Worm (Caenorhabditis elegans) whole organism, L1 larva: ENCODE data around the gene rskd-1.

Experiments used
- C34B4.2 ChIP-seq: sonication (generic microtip); optimal IDR thresholded peaks from 2 replicates; lab custom pipeline; 2017; ENCODE audit warnings: mild to moderate bottlenecking, missing genetic modification characterization, missing compliant biosample characterization
- F16B12.6 ChIP-seq: fragments of 150-350 bp; optimal IDR thresholded peaks from 2 replicates; lab custom pipeline; 2014; ENCODE audit warnings: missing biosample characterization, missing genetic modification characterization
- Y116A8C.19 ChIP-seq: sonication (generic microtip); optimal IDR thresholded peaks from 2 replicates; lab custom pipeline; 2016; ENCODE audit warnings: missing compliant biosample characterization, missing genetic modification characterization, borderline replicate concordance
- alr-1 ChIP-seq: fragments of 200-800 bp; sonication (Bioruptor generic); optimal IDR thresholded peaks from 2 replicates; lab custom pipeline; 2018; ENCODE audit warnings: borderline replicate concordance, mild to moderate bottlenecking, missing genetic modification characterization, missing compliant biosample characterization
- aly-2 ChIP-seq: fragments of 150-350 bp; optimal IDR thresholded peaks from 2 replicates; lab custom pipeline; 2014; ENCODE audit warnings: missing biosample characterization, missing genetic modification characterization
- ceh-8 ChIP-seq: fragments of 200-800 bp; sonication (Bioruptor generic); optimal IDR thresholded peaks from 2 replicates; lab custom pipeline; 2018; ENCODE audit warnings: mild to moderate bottlenecking, missing genetic modification characterization, moderate library complexity, missing compliant biosample characterization
- ceh-82 ChIP-seq, 3 experiments: fragments of 150-350 bp in 1 of 3; sonication (generic microtip) in 2 of 3; optimal IDR thresholded peaks; 2 replicates each; lab custom pipeline; 2014 to 2017; ENCODE audit warnings: missing biosample characterization in 3 of 3, missing genetic modification characterization in 3 of 3
- dpl-1 ChIP-seq, 3 experiments: fragments of 150-350 bp in 2 of 3; sonication (generic microtip) in 1 of 3; optimal IDR thresholded peaks; 2 replicates each; lab custom pipeline; 2014 to 2017; ENCODE audit warnings: missing biosample characterization in 3 of 3, missing genetic modification characterization in 3 of 3, missing genetic modification reagents in 3 of 3
- efl-1 ChIP-seq, 4 experiments: fragments of 150-350 bp; optimal IDR thresholded peaks in 3 of 4; peaks in 1 of 4; 1 replicate in 1 of 4; 2 replicates in 3 of 4; lab custom pipeline; 2014; ENCODE audit warnings: missing biosample characterization in 2 of 4, missing genetic modification characterization in 2 of 4, missing genetic modification reagents in 2 of 4
- efl-3 ChIP-seq: fragments of 200-800 bp; sonication (Bioruptor generic); optimal IDR thresholded peaks from 2 replicates; lab custom pipeline; 2018; ENCODE audit warnings: mild to moderate bottlenecking, missing genetic modification characterization, missing compliant biosample characterization
- egl-13 ChIP-seq: sonication (generic microtip); optimal IDR thresholded peaks from 2 replicates; lab custom pipeline; 2016; ENCODE audit warnings: missing genotype, missing genetic modification reagents, missing genetic modification characterization, missing compliant biosample characterization
- ets-5 ChIP-seq: fragments of 200-800 bp; sonication (Bioruptor generic); IDR thresholded peaks from 2 replicates; pipeline ENCODE4 v1.3.6; 2022; ENCODE audit warnings: missing genetic modification characterization, missing compliant biosample characterization
- fos-1 ChIP-seq: fragments of 150-350 bp; optimal IDR thresholded peaks from 2 replicates; lab custom pipeline; 2014; ENCODE audit warnings: missing biosample characterization, missing genetic modification characterization
- hlh-17 ChIP-seq: fragments of 200-800 bp; sonication (Bioruptor generic); optimal IDR thresholded peaks from 2 replicates; lab custom pipeline; 2018; ENCODE audit warnings: missing genetic modification characterization, mild to moderate bottlenecking, missing compliant biosample characterization, moderate library complexity, borderline replicate concordance
- hlh-4 ChIP-seq: sonication (generic microtip); optimal IDR thresholded peaks from 2 replicates; lab custom pipeline; 2016; ENCODE audit warnings: mild to moderate bottlenecking, missing genetic modification characterization, missing compliant biosample characterization
- hpl-2 ChIP-seq: fragments of 150-350 bp; optimal IDR thresholded peaks from 2 replicates; lab custom pipeline; 2014; ENCODE audit warnings: missing biosample characterization, missing genetic modification reagents, missing genetic modification characterization
- lin-14 ChIP-seq: fragments of 200-800 bp; sonication (Bioruptor generic); optimal IDR thresholded peaks from 2 replicates; lab custom pipeline; 2018; ENCODE audit warnings: mild to moderate bottlenecking, missing genetic modification characterization, moderate library complexity, missing compliant biosample characterization
- lin-35 ChIP-seq, 2 experiments: fragments of 150-350 bp; optimal IDR thresholded peaks; 2 replicates each; lab custom pipeline; 2014; ENCODE audit warnings: missing biosample characterization in 2 of 2, missing genetic modification characterization in 2 of 2, missing genetic modification reagents in 2 of 2
- lsy-2 ChIP-seq, 2 experiments: fragments of 150-350 bp; optimal IDR thresholded peaks; 2 replicates each; lab custom pipeline; 2014; ENCODE audit warnings: missing biosample characterization in 2 of 2, missing genetic modification characterization in 2 of 2
- mab-9 ChIP-seq: fragments of 200-800 bp; sonication (Bioruptor generic); IDR thresholded peaks from 2 replicates; pipeline ENCODE4 v1.3.6; 2022; ENCODE audit warnings: missing genetic modification reagents, missing genetic modification characterization, missing compliant biosample characterization
- mef-2 ChIP-seq: fragments of 150-350 bp; optimal IDR thresholded peaks from 2 replicates; lab custom pipeline; 2014; ENCODE audit warnings: missing biosample characterization, missing genetic modification characterization
- nhr-11 ChIP-seq: fragments of 150-350 bp; optimal IDR thresholded peaks from 2 replicates; lab custom pipeline; 2014; ENCODE audit warnings: missing biosample characterization, missing genetic modification characterization
- nhr-19 ChIP-seq: fragments of 200-800 bp; sonication (Bioruptor generic); conservative IDR thresholded peaks from 2 replicates; pipeline ENCODE4 v1.3.6; 2022; ENCODE audit warnings: missing genetic modification characterization, missing compliant biosample characterization
- nhr-20 ChIP-seq: sonication (generic microtip); optimal IDR thresholded peaks from 2 replicates; lab custom pipeline; 2016; ENCODE audit warnings: mild to moderate bottlenecking, missing genetic modification characterization, missing compliant biosample characterization
- nhr-28 ChIP-seq: fragments of 150-350 bp; optimal IDR thresholded peaks from 2 replicates; lab custom pipeline; 2014; ENCODE audit warnings: missing biosample characterization, missing genetic modification characterization
- nhr-71 ChIP-seq: sonication (generic microtip); optimal IDR thresholded peaks from 2 replicates; lab custom pipeline; 2016; ENCODE audit warnings: mild to moderate bottlenecking, missing genetic modification characterization, moderate library complexity, missing compliant biosample characterization
- nhr-85 ChIP-seq: sonication (generic microtip); peaks from one replicate; lab custom pipeline; 2016; ENCODE audit warnings: missing genetic modification characterization, inconsistent platforms, missing compliant biosample characterization
- nhr-90 ChIP-seq: sonication (generic microtip); optimal IDR thresholded peaks from 2 replicates; lab custom pipeline; 2016; ENCODE audit warnings: mild to moderate bottlenecking, missing genetic modification characterization, missing compliant biosample characterization; ENCODE audit not compliant: poor library complexity
- rnt-1 ChIP-seq: sonication (generic microtip); optimal IDR thresholded peaks from 2 replicates; lab custom pipeline; 2016; ENCODE audit warnings: mild to moderate bottlenecking, missing genetic modification characterization, moderate library complexity, missing compliant biosample characterization
- snpc-4 ChIP-seq: fragments of 150-350 bp; optimal IDR thresholded peaks from 2 replicates; lab custom pipeline; 2014; ENCODE audit warnings: missing biosample characterization, missing genetic modification characterization
- snu-23 ChIP-seq: sonication (generic microtip); optimal IDR thresholded peaks from 2 replicates; lab custom pipeline; 2016; ENCODE audit warnings: missing genetic modification characterization, missing compliant biosample characterization
- sox-4 ChIP-seq: sonication (generic microtip); optimal IDR thresholded peaks from 2 replicates; lab custom pipeline; 2016; ENCODE audit warnings: missing genetic modification characterization, missing compliant biosample characterization
- sptf-1 ChIP-seq: fragments of 150-350 bp; optimal IDR thresholded peaks from 2 replicates; lab custom pipeline; 2014; ENCODE audit warnings: missing biosample characterization, missing genetic modification characterization
- tlp-1 ChIP-seq: fragments of 150-350 bp; optimal IDR thresholded peaks from 2 replicates; lab custom pipeline; 2014; ENCODE audit warnings: missing biosample characterization, missing genetic modification characterization
- unc-130 ChIP-seq: fragments of 150-350 bp; optimal IDR thresholded peaks from 2 replicates; lab custom pipeline; 2017; ENCODE audit warnings: missing biosample characterization, missing genetic modification characterization, inconsistent platforms
- unc-86 ChIP-seq: sonication (generic microtip); optimal IDR thresholded peaks from 2 replicates; lab custom pipeline; 2016; ENCODE audit warnings: missing genetic modification characterization, missing compliant biosample characterization
- unc-98 ChIP-seq: fragments of 200-800 bp; sonication (Bioruptor generic); IDR thresholded peaks from 2 replicates; pipeline ENCODE4 v1.3.6; 2022; ENCODE audit warnings: missing genetic modification characterization, missing compliant biosample characterization

rskd-1 gene

ce11 chrV:12291587-12291986 is 3.2 kb upstream of the rskd-1 start, which contains the start of the genes srpa-68 and srh-16 (continued):
- TF ChIP-seq efl-3 = peak; percentile 36
- peak; percentile 94 for TF ChIP-seq nhr-19
- peak; percentile 87 for TF ChIP-seq mab-9 (GFP tag; lab: Robert Waterston, UW)

- TF ChIP-seq aly-2 (tag; lab: Kevin White, UChicago) = no peak
- TF ChIP-seq unc-98 (GFP tag; lab: Robert Waterston, UW) = no peak
- TF ChIP-seq unc-130 (tag; lab: Kevin White, UChicago) = no peak
- no peak for TF ChIP-seq sptf-1
- TF ChIP-seq nhr-20 (tag; lab: Kevin White, UChicago) = no peak
- TF ChIP-seq ets-5 = no peak
- TF ChIP-seq nhr-28 (tag; lab: Kevin White, UChicago) = no peak
- peak in 1 of 2 experiments; percentile 34 for TF ChIP-seq lsy-2 (tag; optimal IDR thresholded peaks at IDR 0.05; lab: Kevin White, UChicago)
- no peak for TF ChIP-seq hpl-2 (GFP tag; lab: Kevin White, UChicago)
- TF ChIP-seq C34B4.2 (tag; lab: Kevin White, UChicago) = no peak
- no peak for TF ChIP-seq dpl-1 (GFP tag; optimal IDR thresholded peaks at IDR 0.05; lab: Kevin White, UChicago)
- no peak for TF ChIP-seq efl-1 (optimal IDR thresholded peaks at IDR 0.05; lab: Kevin White, UChicago)
- TF ChIP-seq efl-1 (GFP tag; optimal IDR thresholded peaks at IDR 0.05 in 1 of 2; lab: Kevin White, UChicago) = peak in 1 of 2 experiments; percentile 22
- TF ChIP-seq lin-14 = peak; percentile 67
- TF ChIP-seq lin-35 (GFP tag; optimal IDR thresholded peaks at IDR 0.05; lab: Kevin White, UChicago) = peak in 1 of 2 experiments; percentile 2
- no peak for TF ChIP-seq Y116A8C.19
- peak in 1 of 3 experiments; percentile 13 for TF ChIP-seq ceh-82 (tag; optimal IDR thresholded peaks at IDR 0.05; lab: Kevin White, UChicago)
Measured at ce11 chrV:12287667-12288066, 748 bp downstream of the rskd-1 start.

ce11 chrV:12283187-12283586 is 5.2 kb downstream of the rskd-1 start, which contains the start of gene F55C5.10:
Gene F55C5.10, plus strand, starts transcription at chrV:12283487.
- TF ChIP-seq nhr-71 (tag; lab: Kevin White, UChicago) (no peak), nhr-85 (tag; lab: Kevin White, UChicago) (no peak), alr-1 (no peak), tlp-1 (tag; lab: Kevin White, UChicago) (no peak), rnt-1 (tag; lab: Kevin White, UChicago) (no peak), hlh-17 (GFP tag; lab: Kevin White, UChicago) (no peak), ceh-8 (GFP tag; lab: Kevin White, UChicago) (no peak), nhr-11 (tag; lab: Kevin White, UChicago) (no peak), fos-1 (tag; lab: Kevin White, UChicago) (no peak), unc-86 (tag; lab: Kevin White, UChicago) (no peak), lin-14 (no peak), F16B12.6 (tag; lab: Kevin White, UChicago) (no peak), egl-13 (tag; lab: Kevin White, UChicago) (no peak), sox-4 (no peak), snpc-4 (tag; lab: Kevin White, UChicago) (no peak), hlh-4 (tag; lab: Kevin White, UChicago) (no peak), nhr-90 (tag; lab: Kevin White, UChicago) (no peak), ets-5 (no peak), snu-23 (GFP tag; lab: Kevin White, UChicago) (no peak)

ce11 chrV:12281508-12281907 is 6.9 kb downstream of the rskd-1 start:
- TF ChIP-seq mef-2 (tag; lab: Kevin White, UChicago) = no peak
- no peak for TF ChIP-seq lin-35 (GFP tag; optimal IDR thresholded peaks at IDR 0.05; lab: Kevin White, UChicago)
- TF ChIP-seq alr-1 = no peak
- TF ChIP-seq, all 84 proteins: peak for 0
